Fruit fly (Drosophila melanogaster): ENCODE measurements around the gene mira.
A peak's percentile ranks its signal among the peaks of the same experiment; 100 is the strongest.

Gene mira

DNA sequence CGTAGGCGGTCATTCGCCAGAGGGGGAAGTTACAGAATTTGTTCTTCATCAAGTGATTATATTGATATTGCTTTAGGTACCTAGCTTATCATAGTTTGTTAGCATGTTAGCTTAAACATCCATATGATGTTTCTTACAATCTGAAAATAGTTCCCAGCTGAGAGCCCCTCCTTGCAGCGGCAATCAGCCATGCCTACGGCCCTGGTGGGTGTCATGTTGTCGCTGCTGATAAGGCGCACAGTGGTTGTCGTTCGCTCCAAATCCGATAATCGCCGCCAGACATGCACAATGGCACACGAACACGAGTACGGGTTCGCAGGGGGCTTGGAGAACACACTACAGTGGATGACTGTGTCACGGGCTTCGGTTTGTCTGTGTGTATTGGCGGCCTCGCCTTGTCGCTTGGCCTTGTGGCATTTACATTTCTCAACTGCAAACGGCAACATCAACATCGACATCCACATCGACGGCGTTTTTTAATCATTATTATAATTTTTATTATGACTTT lies 28.9 kb downstream of the mira start (continued):
- TF ChIP-seq salr (GFP tag; optimal IDR thresholded peaks at IDR 0.05) = peak; percentile 70 to 77
- peak; percentile 93 for TF ChIP-seq vri (GFP tag; optimal IDR thresholded peaks at IDR 0.05)
- TF ChIP-seq Eip75B (GFP tag; optimal IDR thresholded peaks at IDR 0.05) = peak; percentile 87
- peak; percentile 95 for TF ChIP-seq Hr39 (GFP tag; optimal IDR thresholded peaks at IDR 0.05)
- peak; percentile 61 to 76 for TF ChIP-seq ss (GFP tag; optimal IDR thresholded peaks at IDR 0.05)
- TF ChIP-seq CG11902 (GFP tag; optimal IDR thresholded peaks at IDR 0.05) = peak; percentile 87
- TF ChIP-seq CG1621 (tag; optimal IDR thresholded peaks at IDR 0.05) = peak; percentile 82
- TF ChIP-seq Sox102F (GFP tag; optimal IDR thresholded peaks at IDR 0.05) = peak; percentile 90
- peak; percentile 90 for TF ChIP-seq CG6792 (GFP tag; optimal IDR thresholded peaks at IDR 0.05)
- peak; percentile 61 for TF ChIP-seq fkh (GFP tag; optimal IDR thresholded peaks at IDR 0.05)
- peak; percentile 86 for TF ChIP-seq spab (GFP tag; optimal IDR thresholded peaks at IDR 0.05)
- TF ChIP-seq Ets96B (tag; optimal IDR thresholded peaks at IDR 0.05) = peak; percentile 80
- no peak for TF ChIP-seq CG4318 (GFP tag; optimal IDR thresholded peaks at IDR 0.05)
- TF ChIP-seq CG32006 (GFP tag; optimal IDR thresholded peaks at IDR 0.05) = peak; percentile 86
- peak; percentile 81 for TF ChIP-seq CG10631 (GFP tag; optimal IDR thresholded peaks at IDR 0.05)
- peak; percentile 80 for TF ChIP-seq CG6808 (GFP tag; optimal IDR thresholded peaks at IDR 0.05)
- peak; percentile 50 for TF ChIP-seq CG9139 (GFP tag; optimal IDR thresholded peaks at IDR 0.05)

DNA sequence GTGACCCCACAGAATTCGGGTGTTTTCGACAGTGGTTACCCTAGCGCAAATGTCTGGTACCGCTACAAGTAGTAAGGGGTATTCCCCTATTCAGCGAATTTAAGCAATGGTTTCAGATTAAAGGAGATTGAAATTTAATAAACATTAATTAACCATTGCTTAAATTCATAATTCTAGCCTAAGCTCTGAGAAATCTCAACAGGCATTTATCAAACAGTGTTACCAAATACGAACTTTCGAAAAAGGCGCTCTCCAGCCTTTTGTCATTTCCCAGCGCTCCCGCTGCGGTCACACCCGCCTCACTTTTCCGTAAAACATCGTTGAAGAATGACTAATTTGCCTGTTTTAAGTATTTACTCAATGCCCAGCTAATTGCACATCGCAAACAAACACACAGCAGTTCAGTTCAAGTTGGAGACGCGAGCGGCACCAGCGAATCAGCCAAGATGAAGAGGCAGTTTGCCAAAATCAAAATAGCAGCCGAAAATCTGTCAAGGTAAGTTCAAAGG lies 30.0 kb downstream of the mira start, which contains the start of the genes Surf6 and RhoGAP92B:
Gene Surf6 (minus strand): TSS at position 4 of the 509 bp plus-strand sequence.
Gene RhoGAP92B (plus strand): TSS at position 300 of the 509 bp plus-strand sequence.
- TF ChIP-seq CG31627 (GFP tag; optimal IDR thresholded peaks at IDR 0.05) = peak; percentile 66
- peak; percentile 62 for TF ChIP-seq net (GFP tag; optimal IDR thresholded peaks at IDR 0.05)
- TF ChIP-seq fkh (GFP tag; optimal IDR thresholded peaks at IDR 0.05) = peak; percentile 60
- TF ChIP-seq CG6276 (GFP tag; optimal IDR thresholded peaks at IDR 0.05) = no peak
- no peak for TF ChIP-seq spab (GFP tag; optimal IDR thresholded peaks at IDR 0.05)
- TF ChIP-seq CG8319 (GFP tag; optimal IDR thresholded peaks at IDR 0.05) = peak; percentile 42
- peak; percentile 97 for TF ChIP-seq CG1621 (tag; optimal IDR thresholded peaks at IDR 0.05)
- peak; percentile 49 for TF ChIP-seq CG16779 (tag; optimal IDR thresholded peaks at IDR 0.05)
- TF ChIP-seq dac (GFP tag; optimal IDR thresholded peaks at IDR 0.05) = no peak
- TF ChIP-seq Smox (GFP tag; optimal IDR thresholded peaks at IDR 0.05) = no peak
- peak; percentile 51 for TF ChIP-seq Hr4 (GFP tag; optimal IDR thresholded peaks at IDR 0.05)
- peak; percentile 63 for TF ChIP-seq Sox102F (GFP tag; optimal IDR thresholded peaks at IDR 0.05)
- peak; percentile 47 for TF ChIP-seq CG6792 (GFP tag; optimal IDR thresholded peaks at IDR 0.05)
- no peak for TF ChIP-seq CG4318 (GFP tag; optimal IDR thresholded peaks at IDR 0.05)
- peak; percentile 40 to 62 for TF ChIP-seq ss (GFP tag; optimal IDR thresholded peaks at IDR 0.05)
- TF ChIP-seq vri (GFP tag; optimal IDR thresholded peaks at IDR 0.05) = peak; percentile 66
- TF ChIP-seq topi (GFP tag; optimal IDR thresholded peaks at IDR 0.05) = peak; percentile 67
- peak; percentile 79 for TF ChIP-seq Eip78C (GFP tag)
- TF ChIP-seq acj6 (GFP tag; optimal IDR thresholded peaks at IDR 0.05) = peak; percentile 42
- TF ChIP-seq Blimp-1 (GFP tag; optimal IDR thresholded peaks at IDR 0.05) = no peak
- no peak for TF ChIP-seq Hr38 (GFP tag; optimal IDR thresholded peaks at IDR 0.05)
- TF ChIP-seq CG8632 (GFP tag; optimal IDR thresholded peaks at IDR 0.05) = no peak
- TF ChIP-seq CG6808 (GFP tag; optimal IDR thresholded peaks at IDR 0.05) = peak; percentile 52
- TF ChIP-seq Met (GFP tag; optimal IDR thresholded peaks at IDR 0.05) = peak; percentile 68
- TF ChIP-seq Eip93F (GFP tag; optimal IDR thresholded peaks at IDR 0.05) = no peak
- TF ChIP-seq cyc (GFP tag; optimal IDR thresholded peaks at IDR 0.05) = peak; percentile 55
- no peak for TF ChIP-seq pdm3 (GFP tag; optimal IDR thresholded peaks at IDR 0.05)
- TF ChIP-seq fd59A (GFP tag; optimal IDR thresholded peaks at IDR 0.05) = no peak
- TF ChIP-seq dsx (GFP tag; optimal IDR thresholded peaks at IDR 0.05; ENCODE audit: poor library complexity, severe bottlenecking) = peak; percentile 43
- TF ChIP-seq Sox15 (GFP tag; optimal IDR thresholded peaks at IDR 0.05) = peak; percentile 27
- 0 out of 2 replicates have a peak, but pooled peaks have one; percentile 36 for TF ChIP-seq CG15336 (GFP tag; IDR thresholded peaks at IDR 0.05)
- peak; percentile 44 for TF ChIP-seq CG9139 (GFP tag; optimal IDR thresholded peaks at IDR 0.05)
- peak; percentile 62 for TF ChIP-seq achi (GFP tag; optimal IDR thresholded peaks at IDR 0.05)
- TF ChIP-seq Hr39 (GFP tag; optimal IDR thresholded peaks at IDR 0.05) = peak; percentile 71
- TF ChIP-seq CG3919 (GFP tag; optimal IDR thresholded peaks at IDR 0.05) = peak; percentile 62
- peak; percentile 35 for TF ChIP-seq CG34406 (GFP tag; optimal IDR thresholded peaks at IDR 0.05)
- peak; percentile 46 for TF ChIP-seq Ets21C (GFP tag; optimal IDR thresholded peaks at IDR 0.05)
- peak; percentile 6 for TF ChIP-seq CG7368 (GFP tag; optimal IDR thresholded peaks at IDR 0.05)
- peak; percentile 53 for TF ChIP-seq CG3032 (tag; optimal IDR thresholded peaks at IDR 0.05)
- TF ChIP-seq Ets96B (tag; optimal IDR thresholded peaks at IDR 0.05) = peak; percentile 31
- no peak for TF ChIP-seq salr (GFP tag; optimal IDR thresholded peaks at IDR 0.05)
- no peak for TF ChIP-seq CG32006 (GFP tag; optimal IDR thresholded peaks at IDR 0.05)
- TF ChIP-seq Lpt (GFP tag; optimal IDR thresholded peaks at IDR 0.05) = no peak
